Worm (Caenorhabditis elegans): ENCODE results near the gene zmp-4.

ce11 chrV:14910758-14911157, 10.7 kb downstream of the zmp-4 start:
- TF ChIP-seq ceh-82 (tag; optimal IDR thresholded peaks at IDR 0.05) (no peak), dpl-1 (GFP tag; optimal IDR thresholded peaks at IDR 0.05) (no peak), elt-2 (tag; optimal IDR thresholded peaks at IDR 0.05) (no peak), fos-1 (tag; optimal IDR thresholded peaks at IDR 0.05) (no peak), nhr-76 (tag; optimal IDR thresholded peaks at IDR 0.05) (no peak), zag-1 (tag; optimal IDR thresholded peaks at IDR 0.05) (no peak), unc-62 (GFP tag; optimal IDR thresholded peaks at IDR 0.05) (no peak)

Measured in whole organism, L1 larva.